Worm (Caenorhabditis elegans) whole organism, mixed stage, embryonic: ENCODE data around the gene twk-3.

Source experiments
- lin-13 ChIP-seq: fragments of 150-350 bp; optimal IDR thresholded peaks from 2 replicates; lab custom pipeline; 2014; ENCODE audit warnings: missing biosample characterization, missing genetic modification characterization
- mep-1 ChIP-seq: fragments of 150-350 bp; optimal IDR thresholded peaks from 2 replicates; lab custom pipeline; 2017; ENCODE audit warnings: missing biosample characterization, missing genetic modification reagents, missing genetic modification characterization, inconsistent platforms
- nhr-76 ChIP-seq: sonication (generic microtip); optimal IDR thresholded peaks from 2 replicates; lab custom pipeline; 2017; ENCODE audit warnings: missing biosample characterization, missing genetic modification characterization
- pha-4 ChIP-seq: fragments of 150-350 bp; optimal IDR thresholded peaks from 2 replicates; lab custom pipeline; 2018; ENCODE audit warnings: missing biosample characterization, missing genetic modification reagents, missing genetic modification characterization
- snpc-4 ChIP-seq: fragments of 150-350 bp; optimal IDR thresholded peaks from 2 replicates; lab custom pipeline; 2014; ENCODE audit warnings: missing biosample characterization, missing genetic modification characterization

DNA sequence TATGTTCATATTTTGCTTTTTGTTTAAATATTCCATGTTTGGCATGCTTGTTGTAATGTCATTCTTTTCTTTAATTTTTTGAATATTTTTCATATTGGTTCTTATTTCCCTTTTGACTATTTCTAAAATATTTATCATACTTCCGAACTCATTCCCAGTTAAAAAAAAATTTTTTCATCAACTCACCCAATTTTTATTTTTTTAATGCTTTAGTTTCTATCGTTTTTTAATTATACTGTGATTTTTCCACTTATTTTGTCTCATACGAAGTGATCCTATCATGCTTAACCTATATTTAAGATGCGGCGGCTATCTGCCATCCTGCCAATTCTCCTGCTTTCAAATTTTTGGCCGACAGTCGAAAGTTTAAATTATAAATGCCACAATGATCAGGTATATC is 14.1 kb downstream of the twk-3 start, which contains the start of gene qua-1:
- TF ChIP-seq mep-1 (tag; lab: Kevin White, UChicago) (no peak), lin-13 (tag; lab: Kevin White, UChicago) (no peak), pha-4 (tag; lab: Kevin White, UChicago) (no peak), snpc-4 (tag; lab: Kevin White, UChicago) (no peak), nhr-76 (tag; lab: Kevin White, UChicago) (no peak)
